Worm (Caenorhabditis elegans): ENCODE measurements around the gene T11F9.1.
A peak's percentile ranks its signal among the peaks of the same experiment; 100 is the strongest.

The T11F9.1 gene

DNA sequence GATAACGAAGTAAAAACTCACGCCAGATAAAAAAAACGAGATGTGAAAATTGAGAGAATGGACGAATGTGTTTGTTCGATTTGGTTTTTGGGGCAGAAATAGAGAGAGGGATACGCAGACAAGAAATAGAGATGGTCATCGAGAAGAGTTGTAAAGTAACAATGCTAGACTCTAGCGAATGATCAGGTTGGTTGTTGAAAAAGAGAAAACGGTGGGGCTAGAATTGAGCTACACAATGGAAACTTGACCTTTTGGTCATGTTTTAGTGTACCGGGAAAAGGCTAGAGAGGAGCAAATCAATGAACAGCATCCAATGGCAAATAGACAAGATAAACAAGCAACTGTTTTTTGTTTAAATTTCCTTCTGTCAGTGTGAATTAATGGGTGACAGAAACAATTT is 31.0 kb downstream of the T11F9.1 start, which contains the start of gene dhs-19:
dhs-19 (minus strand) TSS at position 101 of the 400 bp plus-strand sequence.
- TF ChIP-seq blmp-1 (tag; optimal IDR thresholded peaks at IDR 0.05) (peak; percentile 18), swsn-7 (tag; optimal IDR thresholded peaks at IDR 0.05) (no peak), rnt-1 (tag; optimal IDR thresholded peaks at IDR 0.05) (peak; percentile 20), nhr-20 (tag; optimal IDR thresholded peaks at IDR 0.05) (peak; percentile 21), fkh-10 (GFP tag; optimal IDR thresholded peaks at IDR 0.05) (no peak)

DNA sequence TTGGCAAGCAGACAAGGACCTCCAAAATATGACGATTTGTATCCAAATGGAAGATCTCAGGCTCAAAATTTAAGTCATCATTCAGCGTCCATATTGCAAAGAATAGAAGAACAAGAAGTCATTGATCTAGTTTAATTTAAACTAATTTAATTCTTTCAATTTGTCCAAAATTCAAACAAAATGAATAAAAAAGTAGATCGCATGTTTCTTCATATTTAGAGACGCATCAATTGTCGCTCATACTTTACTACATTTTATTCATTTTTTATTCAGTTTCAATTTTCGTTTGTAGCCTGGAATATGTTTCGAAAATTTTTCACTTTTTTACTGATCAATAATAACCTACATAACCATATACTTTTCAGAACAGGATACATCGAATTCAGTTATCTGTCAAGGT is 33.1 kb downstream of the T11F9.1 start, which contains the start of gene T11F9.21:
T11F9.21 (plus strand) TSS at position 301 of the 400 bp plus-strand sequence.
- TF ChIP-seq lir-3 (tag; optimal IDR thresholded peaks at IDR 0.05; ENCODE audit: poor library complexity): no peak
- no peak for TF ChIP-seq zag-1 (tag; optimal IDR thresholded peaks at IDR 0.05)
- TF ChIP-seq nhr-11 (tag; optimal IDR thresholded peaks at IDR 0.05): no peak
- TF ChIP-seq egl-13 (tag; optimal IDR thresholded peaks at IDR 0.05): no peak
- TF ChIP-seq nhr-12 (tag; optimal IDR thresholded peaks at IDR 0.05): no peak
- no peak for TF ChIP-seq mep-1 (tag; optimal IDR thresholded peaks at IDR 0.05)
- TF ChIP-seq lin-14 (GFP tag; optimal IDR thresholded peaks at IDR 0.05): no peak
- TF ChIP-seq F16B12.6 (tag; optimal IDR thresholded peaks at IDR 0.05): no peak
- no peak for TF ChIP-seq lin-15B (tag; optimal IDR thresholded peaks at IDR 0.05)
- no peak for TF ChIP-seq egl-27 (tag; optimal IDR thresholded peaks at IDR 0.05)
- no peak for TF ChIP-seq lin-13 (GFP tag; optimal IDR thresholded peaks at IDR 0.05)

- no peak for TF ChIP-seq lin-14 (GFP tag; optimal IDR thresholded peaks at IDR 0.05)
- TF ChIP-seq unc-98 (GFP tag; IDR thresholded peaks at IDR 0.05): no peak
- no peak for TF ChIP-seq nhr-20 (tag; optimal IDR thresholded peaks at IDR 0.05)
- TF ChIP-seq irx-1 (tag; optimal IDR thresholded peaks at IDR 0.05): no peak
- TF ChIP-seq jun-1 (tag; optimal IDR thresholded peaks at IDR 0.05): no peak
- no peak for TF ChIP-seq nhr-12 (tag; optimal IDR thresholded peaks at IDR 0.05)
- TF ChIP-seq nhr-47 (tag; optimal IDR thresholded peaks at IDR 0.05): no peak
- no peak for TF ChIP-seq isw-1 (GFP tag; IDR thresholded peaks at IDR 0.05)
- TF ChIP-seq ceh-82 (tag; optimal IDR thresholded peaks at IDR 0.05): no peak
- TF ChIP-seq sptf-1 (tag; optimal IDR thresholded peaks at IDR 0.05): no peak
- no peak for TF ChIP-seq pqm-1 (tag; optimal IDR thresholded peaks at IDR 0.05)
- TF ChIP-seq lin-13 (GFP tag; optimal IDR thresholded peaks at IDR 0.05): no peak
- TF ChIP-seq aly-2 (tag; optimal IDR thresholded peaks at IDR 0.05): no peak
- TF ChIP-seq efl-1 (optimal IDR thresholded peaks at IDR 0.05): no peak
- no peak for TF ChIP-seq efl-1 (GFP tag; optimal IDR thresholded peaks at IDR 0.05 in 1 of 2)
- no peak for TF ChIP-seq vab-15 (tag; optimal IDR thresholded peaks at IDR 0.05)
- TF ChIP-seq fkh-4 (tag; optimal IDR thresholded peaks at IDR 0.05; ENCODE audit: borderline replicate concordance): no peak
- TF ChIP-seq pag-3 (tag; optimal IDR thresholded peaks at IDR 0.05; ENCODE audit: borderline replicate concordance, insufficient read depth): no peak
- no peak for TF ChIP-seq lin-35 (GFP tag; optimal IDR thresholded peaks at IDR 0.05)
Observed at ce11 chrV:11496283-11496682, 36.9 kb downstream of the T11F9.1 start, which contains the start of gene htrl-1. Gene htrl-1 (minus strand): TSS chrV:11496383.

DNA sequence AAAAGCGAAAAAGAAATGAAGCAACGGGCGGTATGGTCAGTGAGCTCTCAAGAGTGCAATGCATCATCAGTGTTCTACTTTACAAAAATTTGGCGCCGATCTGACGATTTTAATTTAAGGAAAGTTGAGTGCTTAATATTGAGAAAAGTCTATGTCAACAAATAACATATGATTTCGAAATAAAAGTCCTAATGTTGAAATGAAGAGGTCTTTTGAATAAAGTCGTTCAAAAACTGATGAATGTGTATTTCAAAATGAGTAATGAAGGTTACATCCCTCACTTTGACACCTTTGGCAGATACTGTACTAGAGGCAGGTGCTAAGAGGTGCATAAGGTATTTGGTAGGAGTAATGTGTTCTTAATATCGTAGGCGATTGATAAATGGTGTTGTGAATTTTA is 38.1 kb downstream of the T11F9.1 start:
- no peak for TF ChIP-seq jun-1 (tag; optimal IDR thresholded peaks at IDR 0.05)
- no peak for TF ChIP-seq isw-1 (GFP tag; IDR thresholded peaks at IDR 0.05)
- TF ChIP-seq unc-98 (GFP tag; IDR thresholded peaks at IDR 0.05): no peak
- TF ChIP-seq nhr-28 (tag; optimal IDR thresholded peaks at IDR 0.05): no peak
- TF ChIP-seq lin-13 (GFP tag; optimal IDR thresholded peaks at IDR 0.05): no peak
- no peak for TF ChIP-seq fkh-4 (tag; optimal IDR thresholded peaks at IDR 0.05; ENCODE audit: borderline replicate concordance)
- TF ChIP-seq snpc-4 (tag; optimal IDR thresholded peaks at IDR 0.05): no peak
- no peak for TF ChIP-seq ztf-11 (tag; optimal IDR thresholded peaks at IDR 0.05)
- TF ChIP-seq ama-1 (optimal IDR thresholded peaks at IDR 0.05): no peak
- TF ChIP-seq swsn-7 (tag; optimal IDR thresholded peaks at IDR 0.05): no peak
- no peak for TF ChIP-seq alr-1 (tag; optimal IDR thresholded peaks at IDR 0.05; ENCODE audit: borderline replicate concordance)

All from whole organism, L1 larva.